Fruit fly (Drosophila melanogaster) whole organism, prepupa: ENCODE results near the gene CG7724.
A peak's percentile ranks its signal among the peaks of the same experiment; 100 is the strongest.

ENCODE experiments used
- Blimp-1 ChIP-seq: fragments of 200-800 bp; sonication (Bioruptor generic); optimal IDR thresholded peaks from 3 replicates; lab custom pipeline; 2017; ENCODE audit warnings: missing biosample characterization, missing genetic modification characterization, mild to moderate bottlenecking, moderate library complexity, missing genetic modification reagents
- CG10669 ChIP-seq: fragments of 200-800 bp; sonication (Bioruptor generic); optimal IDR thresholded peaks from 3 replicates; lab custom pipeline; 2018; ENCODE audit warnings: missing biosample characterization, mild to moderate bottlenecking, missing genetic modification characterization, moderate library complexity
- CG11294 ChIP-seq: fragments of 200-800 bp; sonication (Bioruptor generic); IDR thresholded peaks from 2 replicates; pipeline ENCODE4 v1.3.6; 2022; ENCODE audit warnings: missing biosample characterization, missing genetic modification characterization
- CG11762 ChIP-seq: fragments of 200-800 bp; sonication (Bioruptor generic); optimal IDR thresholded peaks from 3 replicates; lab custom pipeline; 2016; ENCODE audit warnings: missing biosample characterization, missing genetic modification characterization; ENCODE audit not compliant: insufficient read depth
- CG11902 ChIP-seq: fragments of 200-800 bp; sonication (Bioruptor generic); optimal IDR thresholded peaks from 3 replicates; lab custom pipeline; 2016; ENCODE audit warnings: missing biosample characterization, missing genetic modification characterization
- CG15336 ChIP-seq: fragments of 200-800 bp; sonication (Bioruptor generic); IDR thresholded peaks from 2 replicates; pipeline ENCODE4 v1.3.6; 2022; ENCODE audit warnings: missing biosample characterization, missing genetic modification characterization
- CG1621 ChIP-seq: fragments of 200-800 bp; sonication (Bioruptor generic); optimal IDR thresholded peaks from 3 replicates; lab custom pipeline; 2018; ENCODE audit warnings: missing biosample characterization, mild to moderate bottlenecking, missing genetic modification characterization
- CG31627 ChIP-seq: fragments of 200-800 bp; sonication (Bioruptor generic); optimal IDR thresholded peaks from 3 replicates; lab custom pipeline; 2016; ENCODE audit warnings: missing biosample characterization, missing genetic modification characterization
- CG32006 ChIP-seq: fragments of 200-800 bp; sonication (Bioruptor generic); optimal IDR thresholded peaks from 3 replicates; lab custom pipeline; 2017; ENCODE audit warnings: missing biosample characterization, mild to moderate bottlenecking, missing genetic modification characterization
- CG34406 ChIP-seq: fragments of 200-800 bp; sonication (Bioruptor generic); optimal IDR thresholded peaks from 3 replicates; lab custom pipeline; 2016; ENCODE audit warnings: missing biosample characterization, missing genetic modification characterization
- CG3919 ChIP-seq: fragments of 200-800 bp; sonication (Bioruptor generic); optimal IDR thresholded peaks from 3 replicates; lab custom pipeline; 2016; ENCODE audit warnings: missing biosample characterization, missing genetic modification characterization
- CG6276 ChIP-seq: fragments of 200-800 bp; sonication (Bioruptor generic); optimal IDR thresholded peaks from 2 replicates; lab custom pipeline; 2017; ENCODE audit warnings: missing biosample characterization, mild to moderate bottlenecking, missing genetic modification characterization
- CG6792 ChIP-seq: fragments of 200-800 bp; sonication (Bioruptor generic); optimal IDR thresholded peaks from 3 replicates; lab custom pipeline; 2016; ENCODE audit warnings: missing biosample characterization, missing genetic modification characterization
- CG7368 ChIP-seq: fragments of 200-800 bp; sonication (Bioruptor generic); optimal IDR thresholded peaks from 3 replicates; lab custom pipeline; 2016; ENCODE audit warnings: missing biosample characterization, missing genetic modification characterization
- CG8119 ChIP-seq: fragments of 200-800 bp; sonication (Bioruptor generic); IDR thresholded peaks from 3 replicates; pipeline ENCODE4 v1.3.6; 2022; ENCODE audit warnings: missing biosample characterization, missing genetic modification characterization
- CG8319 ChIP-seq: fragments of 200-800 bp; sonication (Bioruptor generic); optimal IDR thresholded peaks from 3 replicates; lab custom pipeline; 2016; ENCODE audit warnings: missing biosample characterization, missing genetic modification characterization
- CG9139 ChIP-seq: fragments of 200-800 bp; sonication (Bioruptor generic); optimal IDR thresholded peaks from 3 replicates; lab custom pipeline; 2017; ENCODE audit warnings: missing biosample characterization, mild to moderate bottlenecking, missing genetic modification characterization
- Eip75B ChIP-seq: fragments of 200-800 bp; sonication (Bioruptor generic); optimal IDR thresholded peaks from 3 replicates; lab custom pipeline; 2016; ENCODE audit warnings: missing biosample characterization, missing genetic modification characterization
- Eip78C ChIP-seq: fragments of 200-800 bp; sonication (Bioruptor generic); peaks from one replicate; lab custom pipeline; 2016; ENCODE audit warnings: missing biosample characterization, missing genetic modification characterization
- Ets96B ChIP-seq: fragments of 200-800 bp; optimal IDR thresholded peaks from 2 replicates; lab custom pipeline; 2019; ENCODE audit warnings: missing biosample characterization, mild to moderate bottlenecking, missing genetic modification characterization, moderate library complexity
- Gug ChIP-seq: fragments of 200-800 bp; sonication (Bioruptor generic); IDR thresholded peaks from 2 replicates; pipeline ENCODE4 v1.3.6; 2022; ENCODE audit warnings: missing biosample characterization, missing genetic modification characterization
- Hr38 ChIP-seq: sonication (Bioruptor generic); optimal IDR thresholded peaks from 2 replicates; lab custom pipeline; 2016; ENCODE audit warnings: missing biosample characterization, missing genetic modification characterization
- Lpt ChIP-seq: fragments of 200-800 bp; sonication (Bioruptor generic); optimal IDR thresholded peaks from 3 replicates; lab custom pipeline; 2016; ENCODE audit warnings: missing biosample characterization, missing genetic modification characterization
- Met ChIP-seq: fragments of 200-800 bp; sonication (Bioruptor generic); optimal IDR thresholded peaks from 3 replicates; lab custom pipeline; 2016; ENCODE audit warnings: missing biosample characterization, missing genetic modification characterization
- Smox ChIP-seq: fragments of 200-800 bp; sonication (Bioruptor generic); optimal IDR thresholded peaks from 3 replicates; lab custom pipeline; 2016; ENCODE audit warnings: missing biosample characterization, missing genetic modification characterization
- Sox102F ChIP-seq: fragments of 200-800 bp; sonication (Bioruptor generic); optimal IDR thresholded peaks from 2 replicates; lab custom pipeline; 2016; ENCODE audit warnings: missing biosample characterization, mild to moderate bottlenecking, missing genetic modification characterization
- Sox15 ChIP-seq: fragments of 200-800 bp; sonication (Bioruptor generic); optimal IDR thresholded peaks from 3 replicates; lab custom pipeline; 2016; ENCODE audit warnings: missing biosample characterization, missing genetic modification characterization
- achi ChIP-seq: fragments of 200-800 bp; sonication (Bioruptor generic); optimal IDR thresholded peaks from 3 replicates; lab custom pipeline; 2016; ENCODE audit warnings: missing biosample characterization, missing genetic modification characterization
- acj6 ChIP-seq: fragments of 200-800 bp; sonication (Bioruptor generic); optimal IDR thresholded peaks from 3 replicates; lab custom pipeline; 2016; ENCODE audit warnings: missing biosample characterization, missing genetic modification characterization
- cyc ChIP-seq: fragments of 200-800 bp; sonication (Bioruptor generic); optimal IDR thresholded peaks from 3 replicates; lab custom pipeline; 2016; ENCODE audit warnings: missing biosample characterization, missing genetic modification characterization
- dac ChIP-seq: fragments of 200-800 bp; sonication (Bioruptor generic); optimal IDR thresholded peaks from 2 replicates; lab custom pipeline; 2017; ENCODE audit warnings: missing biosample characterization, mild to moderate bottlenecking, missing genetic modification characterization
- dsx ChIP-seq: fragments of 200-800 bp; optimal IDR thresholded peaks from 3 replicates; lab custom pipeline; 2019; ENCODE audit warnings: missing biosample characterization, mild to moderate bottlenecking, missing genetic modification characterization, moderate library complexity; ENCODE audit not compliant: poor library complexity, severe bottlenecking
- fd85E ChIP-seq: fragments of 200-800 bp; sonication (Bioruptor generic); optimal IDR thresholded peaks from 3 replicates; lab custom pipeline; 2016; ENCODE audit warnings: missing biosample characterization, missing genetic modification characterization
- fkh ChIP-seq: fragments of 200-800 bp; sonication (Bioruptor generic); optimal IDR thresholded peaks from 3 replicates; lab custom pipeline; 2017; ENCODE audit warnings: missing biosample characterization, mild to moderate bottlenecking, missing genetic modification characterization, moderate library complexity
- net ChIP-seq: fragments of 200-800 bp; sonication (Bioruptor generic); optimal IDR thresholded peaks from 3 replicates; lab custom pipeline; 2016; ENCODE audit warnings: missing biosample characterization, missing genetic modification characterization
- pdm3 ChIP-seq: fragments of 200-800 bp; sonication (Bioruptor generic); optimal IDR thresholded peaks from 3 replicates; lab custom pipeline; 2016; ENCODE audit warnings: missing biosample characterization, missing genetic modification characterization
- salr ChIP-seq, 2 experiments: fragments of 200-800 bp; sonication (Bioruptor generic); optimal IDR thresholded peaks; 3 replicates each; lab custom pipeline; 2016 to 2018; ENCODE audit warnings: missing biosample characterization in 2 of 2, missing genetic modification characterization in 2 of 2, mild to moderate bottlenecking in 1 of 2
- spab ChIP-seq: fragments of 200-800 bp; sonication (Bioruptor generic); optimal IDR thresholded peaks from 2 replicates; lab custom pipeline; 2017; ENCODE audit warnings: missing biosample characterization, mild to moderate bottlenecking, missing genetic modification characterization, missing genetic modification reagents
- ss ChIP-seq, 2 experiments: fragments of 200-800 bp; sonication (Bioruptor generic); optimal IDR thresholded peaks; 2 replicates in 1 of 2; 3 replicates in 1 of 2; lab custom pipeline; 2017 to 2018; ENCODE audit warnings: mild to moderate bottlenecking in 2 of 2, missing biosample characterization in 2 of 2, missing genetic modification characterization in 2 of 2, moderate library complexity in 1 of 2
- svp ChIP-seq: fragments of 200-800 bp; sonication (Bioruptor generic); peaks from one replicate; lab custom pipeline; 2016; ENCODE audit warnings: missing biosample characterization, missing genetic modification characterization
- vri ChIP-seq: fragments of 200-800 bp; sonication (Bioruptor generic); optimal IDR thresholded peaks from 3 replicates; lab custom pipeline; 2016; ENCODE audit warnings: missing biosample characterization, mild to moderate bottlenecking, missing genetic modification characterization

Gene CG7724

dm6 chr3L:17012017-17012719 lies 43.2 kb upstream of the CG7724 start, which contains the start of gene CG3764 (continued):
- peak; percentile 51 for TF ChIP-seq CG7368
- peak; percentile 33 for TF ChIP-seq CG6792 (GFP tag; lab: Kevin White, UChicago)
- no peak; the same call in 1 of the 2 replicates for TF ChIP-seq CG15336 (GFP tag; lab: Robert Waterston, UW)
- peak; percentile 6 for TF ChIP-seq CG32006 (GFP tag; lab: Kevin White, UChicago)
- peak; percentile 25 for TF ChIP-seq CG8319
- TF ChIP-seq acj6 (GFP tag; lab: Kevin White, UChicago) = peak; percentile 43
- no peak for TF ChIP-seq Ets96B
- TF ChIP-seq Eip75B = peak; percentile 55
- TF ChIP-seq fkh (GFP tag; lab: Kevin White, UChicago) = peak; percentile 99
- TF ChIP-seq Sox15 (GFP tag; lab: Kevin White, UChicago) = no peak
- TF ChIP-seq CG31627 (GFP tag; lab: Kevin White, UChicago) = peak; percentile 37
- peak; percentile 74 for TF ChIP-seq Eip78C
- no peak for TF ChIP-seq Lpt (GFP tag; lab: Kevin White, UChicago)
- TF ChIP-seq dsx (GFP tag; lab: Kevin White, UChicago) = peak; percentile 17
- TF ChIP-seq pdm3 = peak; percentile 52
- no peak for TF ChIP-seq CG6276 (GFP tag; lab: Kevin White, UChicago)
- peak; percentile 30 for TF ChIP-seq vri (GFP tag; lab: Kevin White, UChicago)
- TF ChIP-seq net (GFP tag; lab: Kevin White, UChicago) = peak; percentile 65
- peak; percentile 35 for TF ChIP-seq CG1621
- peak; percentile 68 for TF ChIP-seq Met
- TF ChIP-seq Sox102F (GFP tag; lab: Kevin White, UChicago) = peak; percentile 49
- peak; percentile 52 for TF ChIP-seq achi
- peak; percentile 53 for TF ChIP-seq CG10669 (GFP tag; lab: Kevin White, UChicago)
- peak; percentile 34 for TF ChIP-seq Smox (GFP tag; lab: Kevin White, UChicago)
- peak; percentile 75 for TF ChIP-seq CG3919
- peak; percentile 18; the same call in 1 of the 3 replicates for TF ChIP-seq CG8119 (GFP tag; lab: Robert Waterston, UW)
- TF ChIP-seq ss (GFP tag; optimal IDR thresholded peaks at IDR 0.05; lab: Kevin White, UChicago) = peak; percentile 73 to 78
- TF ChIP-seq fd85E (GFP tag; lab: Kevin White, UChicago) = no peak
- peak in 1 of 2 experiments; percentile 65 for TF ChIP-seq salr (GFP tag; optimal IDR thresholded peaks at IDR 0.05; lab: Kevin White, UChicago)
- TF ChIP-seq CG11902 = no peak
- no peak for TF ChIP-seq spab (GFP tag; lab: Kevin White, UChicago)
- peak; percentile 54 for TF ChIP-seq CG34406 (GFP tag; lab: Kevin White, UChicago)
- no peak for TF ChIP-seq Hr38 (GFP tag; lab: Kevin White, UChicago)
- no peak for TF ChIP-seq CG11762 (GFP tag; lab: Kevin White, UChicago)
- TF ChIP-seq cyc (GFP tag; lab: Kevin White, UChicago) = peak; percentile 63
- TF ChIP-seq CG9139 (GFP tag; lab: Kevin White, UChicago) = peak; percentile 37
- peak; percentile 77 for TF ChIP-seq svp
- TF ChIP-seq Blimp-1 (GFP tag; lab: Kevin White, UChicago) = peak; percentile 68
- TF ChIP-seq dac (GFP tag; lab: Kevin White, UChicago) = no peak
- TF ChIP-seq CG11294 (GFP tag; lab: Robert Waterston, UW) = no peak
- TF ChIP-seq Gug (GFP tag; lab: Robert Waterston, UW) = no peak
